Worm (Caenorhabditis elegans) whole organism, L2 larva: Measurements from ENCODE around the gene str-236.

Source experiments
- R02D3.7 ChIP-seq: fragments of 150-350 bp; optimal IDR thresholded peaks from 2 replicates; lab custom pipeline; 2014; ENCODE audit warnings: missing biosample characterization, missing genetic modification characterization
- Y55F3AM.14 ChIP-seq: fragments of 200-800 bp; sonication (Bioruptor generic); optimal IDR thresholded peaks from 2 replicates; lab custom pipeline; 2018; ENCODE audit warnings: mild to moderate bottlenecking, missing genetic modification characterization, missing compliant biosample characterization
- ZK546.5 ChIP-seq: sonication (generic microtip); optimal IDR thresholded peaks from 2 replicates; lab custom pipeline; 2017; ENCODE audit warnings: missing biosample characterization, missing genetic modification characterization
- aly-2 ChIP-seq: fragments of 150-350 bp; optimal IDR thresholded peaks from 2 replicates; lab custom pipeline; 2014; ENCODE audit warnings: missing biosample characterization, missing genetic modification characterization
- ama-1 ChIP-seq: fragments of 150-350 bp; optimal IDR thresholded peaks from 2 replicates; lab custom pipeline; 2018; ENCODE audit warnings: inconsistent platforms
- ceh-82 ChIP-seq: fragments of 150-350 bp; optimal IDR thresholded peaks from 2 replicates; lab custom pipeline; 2014; ENCODE audit warnings: missing biosample characterization, missing genetic modification characterization
- nhr-12 ChIP-seq: fragments of 150-350 bp; optimal IDR thresholded peaks from 2 replicates; lab custom pipeline; 2014; ENCODE audit warnings: missing biosample characterization, missing genetic modification characterization
- nhr-237 ChIP-seq: fragments of 150-350 bp; optimal IDR thresholded peaks from 2 replicates; lab custom pipeline; 2014; ENCODE audit warnings: missing biosample characterization, missing genetic modification characterization
- nhr-77 ChIP-seq: fragments of 150-350 bp; optimal IDR thresholded peaks from 2 replicates; lab custom pipeline; 2014; ENCODE audit warnings: missing biosample characterization, missing genetic modification characterization
- zag-1 ChIP-seq: fragments of 150-350 bp; optimal IDR thresholded peaks from 2 replicates; lab custom pipeline; 2014; ENCODE audit warnings: missing biosample characterization, missing genetic modification characterization

- TF ChIP-seq aly-2 (tag; lab: Kevin White, UChicago): no peak
- TF ChIP-seq nhr-77 (tag; lab: Kevin White, UChicago): no peak
- TF ChIP-seq zag-1 (tag; lab: Kevin White, UChicago): no peak
- no peak for TF ChIP-seq ceh-82
- no peak for TF ChIP-seq R02D3.7 (tag; lab: Kevin White, UChicago)
- no peak for TF ChIP-seq Y55F3AM.14
- no peak for TF ChIP-seq nhr-237
- TF ChIP-seq ZK546.5 (tag; lab: Kevin White, UChicago): no peak
- no peak for TF ChIP-seq ama-1
- no peak for TF ChIP-seq nhr-12 (tag; lab: Kevin White, UChicago)
These were observed 25.1 kb upstream of the str-236 start, which contains the start of gene srsx-8 for ce11 chrV:1553004-1553403.
